Worm (Caenorhabditis elegans) whole organism, L1 larva: ENCODE measurements around the gene F28F8.7.
"Not testable (repeated sequence)": the region's sequence is repeated elsewhere in the genome, so short reads cannot be mapped to it uniquely, and the experiment has no call there.

Experiments
- C04F5.9 ChIP-seq: sonication (generic microtip); optimal IDR thresholded peaks from 2 replicates; lab custom pipeline; 2016; ENCODE audit warnings: missing genetic modification characterization, missing compliant biosample characterization
- F16B12.6 ChIP-seq: fragments of 150-350 bp; optimal IDR thresholded peaks from 2 replicates; lab custom pipeline; 2014; ENCODE audit warnings: missing biosample characterization, missing genetic modification characterization
- aly-2 ChIP-seq: fragments of 150-350 bp; optimal IDR thresholded peaks from 2 replicates; lab custom pipeline; 2014; ENCODE audit warnings: missing biosample characterization, missing genetic modification characterization
- elt-3 ChIP-seq, 6 experiments: fragments of 150-350 bp in 1 of 6; sonication (generic microtip); optimal IDR thresholded peaks; 2 replicates each; lab custom pipeline; 2017 to 2018; ENCODE audit warnings: missing biosample characterization in 6 of 6, missing genetic modification characterization in 6 of 6, inconsistent platforms in 1 of 6
- fos-1 ChIP-seq: fragments of 150-350 bp; optimal IDR thresholded peaks from 2 replicates; lab custom pipeline; 2014; ENCODE audit warnings: missing biosample characterization, missing genetic modification characterization
- hpl-2 ChIP-seq: fragments of 150-350 bp; optimal IDR thresholded peaks from 2 replicates; lab custom pipeline; 2014; ENCODE audit warnings: missing biosample characterization, missing genetic modification reagents, missing genetic modification characterization
- irx-1 ChIP-seq: sonication (generic microtip); optimal IDR thresholded peaks from 2 replicates; lab custom pipeline; 2016; ENCODE audit warnings: missing genetic modification characterization, missing compliant biosample characterization
- lsy-2 ChIP-seq, 2 experiments: fragments of 150-350 bp; optimal IDR thresholded peaks; 2 replicates each; lab custom pipeline; 2014; ENCODE audit warnings: missing biosample characterization in 2 of 2, missing genetic modification characterization in 2 of 2
- nhr-77 ChIP-seq: fragments of 150-350 bp; optimal IDR thresholded peaks from 2 replicates; lab custom pipeline; 2014; ENCODE audit warnings: missing biosample characterization, missing genetic modification characterization
- pax-3 ChIP-seq: fragments of 200-800 bp; sonication (Bioruptor generic); optimal IDR thresholded peaks from 2 replicates; lab custom pipeline; 2018; ENCODE audit warnings: mild to moderate bottlenecking, missing genetic modification characterization, moderate library complexity, missing compliant biosample characterization
- sox-4 ChIP-seq: sonication (generic microtip); optimal IDR thresholded peaks from 2 replicates; lab custom pipeline; 2016; ENCODE audit warnings: missing genetic modification characterization, missing compliant biosample characterization
- xbp-1 ChIP-seq: sonication (generic microtip); optimal IDR thresholded peaks from 2 replicates; lab custom pipeline; 2016; ENCODE audit warnings: missing genetic modification characterization, missing compliant biosample characterization
- ztf-4 ChIP-seq: fragments of 150-350 bp; optimal IDR thresholded peaks from 2 replicates; lab custom pipeline; 2014; ENCODE audit warnings: missing biosample characterization, missing genetic modification characterization

ce11 chrV:15585744-15586143 lies 4.7 kb downstream of the F28F8.7 start:
- TF ChIP-seq nhr-77; fos-1 (tag; lab: Kevin White, UChicago); pax-3 (tag; lab: Kevin White, UChicago); xbp-1; irx-1 (tag; lab: Kevin White, UChicago); C04F5.9 (tag; lab: Kevin White, UChicago); hpl-2 (GFP tag; lab: Kevin White, UChicago); F16B12.6 (tag; lab: Kevin White, UChicago); ztf-4 (tag; lab: Kevin White, UChicago); sox-4 (tag; lab: Kevin White, UChicago); aly-2; elt-3 (tag; optimal IDR thresholded peaks at IDR 0.05; lab: Kevin White, UChicago): not testable (repeated sequence)
- TF ChIP-seq lsy-2 (tag; optimal IDR thresholded peaks at IDR 0.05; lab: Kevin White, UChicago) = peak in 1 of 2 experiments; percentile 5
